Fruit fly (Drosophila melanogaster) whole organism: ENCODE measurements around the gene Ndc1.

ENCODE experiments used
- CG8478 ChIP-seq: fragments of >200 bp; optimal IDR thresholded peaks from 2 replicates; lab custom pipeline; 2018; ENCODE audit warnings: inconsistent platforms
- Dll ChIP-seq: fragments of >200 bp; optimal IDR thresholded peaks from 2 replicates; lab custom pipeline; 2017
- EcR ChIP-seq, 2 experiments: fragments of >200 bp; optimal IDR thresholded peaks; 2 replicates each; lab custom pipeline; 2017; ENCODE audit warnings: missing biosample characterization in 2 of 2, missing genetic modification characterization in 2 of 2, missing genetic modification reagents in 2 of 2
- pan ChIP-seq: fragments of >200 bp; optimal IDR thresholded peaks from 2 replicates; lab custom pipeline; 2017
- psq ChIP-seq: fragments of >200 bp; optimal IDR thresholded peaks from 2 replicates; lab custom pipeline; 2017
- usp ChIP-seq: fragments of >200 bp; optimal IDR thresholded peaks from 2 replicates; lab custom pipeline; 2017; ENCODE audit warnings: missing biosample characterization, missing genetic modification characterization, mixed read lengths

Ndc1 gene

DNA sequence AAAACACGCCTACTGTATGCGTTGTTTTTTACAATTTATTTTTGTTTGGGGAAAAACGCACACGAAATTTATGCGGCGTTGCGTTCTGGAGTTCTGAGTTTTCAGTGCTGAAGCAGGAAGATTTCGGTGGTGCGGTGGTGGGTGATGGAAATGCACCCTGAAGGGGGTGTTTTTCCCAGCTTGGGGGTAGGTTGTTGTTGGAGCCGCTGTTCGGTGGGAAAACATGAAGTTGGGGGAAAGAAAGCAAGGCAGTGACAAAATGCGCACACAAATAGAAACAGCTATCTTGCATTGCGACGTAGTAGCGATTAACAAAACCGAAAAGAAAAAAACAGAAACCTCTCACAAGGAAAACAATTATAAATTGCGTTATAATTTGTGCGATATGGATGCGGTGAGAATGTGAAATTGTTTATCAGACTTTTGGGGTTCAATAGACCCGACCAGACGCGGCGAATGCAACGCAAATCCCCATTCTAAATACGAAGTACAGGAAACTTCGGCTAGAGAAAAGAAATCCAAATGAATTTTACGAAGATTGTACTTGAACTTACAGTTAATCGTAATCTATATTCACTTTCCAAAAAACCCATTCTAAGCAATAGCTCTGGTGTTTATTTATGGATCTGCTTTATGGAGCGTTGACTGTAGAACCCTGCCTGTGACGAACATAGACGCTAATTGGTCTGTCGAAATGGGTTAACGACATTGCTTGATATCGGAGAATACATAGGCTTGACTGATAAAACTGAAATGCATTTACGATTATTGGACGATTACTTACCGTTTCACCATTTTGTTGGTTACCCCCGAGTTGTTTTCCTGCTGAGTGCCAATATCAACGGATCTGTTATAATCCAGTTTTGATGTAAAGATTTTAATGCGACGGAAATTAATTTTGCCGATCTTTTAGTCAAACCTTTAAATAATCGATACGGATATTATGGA, 35.7 kb upstream of the Ndc1 start:
- TF ChIP-seq psq (no peak), usp (GFP tag; lab: Kevin White, UChicago) (no peak), EcR (GFP tag; optimal IDR thresholded peaks at IDR 0.05; lab: Kevin White, UChicago) (peak; percentile 1 to 53), Dll (lab: Kevin White, UChicago) (no peak), pan (lab: Kevin White, UChicago) (no peak)

- TF ChIP-seq CG8478 (lab: Kevin White, UChicago) (no peak), pan (lab: Kevin White, UChicago) (no peak), psq (no peak), EcR (GFP tag; optimal IDR thresholded peaks at IDR 0.05; lab: Kevin White, UChicago) (no peak), Dll (lab: Kevin White, UChicago) (no peak), usp (GFP tag; lab: Kevin White, UChicago) (no peak)
Observed at dm6 chr3R:23889922-23890321, 34.3 kb upstream of the Ndc1 start, which contains the start of gene Pli. TSS of gene Pli (minus strand) at chr3R:23890052.

- no peak for TF ChIP-seq EcR (GFP tag; optimal IDR thresholded peaks at IDR 0.05; lab: Kevin White, UChicago)
- TF ChIP-seq usp (GFP tag; lab: Kevin White, UChicago) = no peak
Observed at dm6 chr3R:23890886-23891285, 33.3 kb upstream of the Ndc1 start, which contains the start of gene TfIIA-S. TSS of gene TfIIA-S (minus strand) at chr3R:23891060.

dm6 chr3R:23893460-23893859, 30.7 kb upstream of the Ndc1 start, which contains the start of gene tbrd-1:
TSS of gene tbrd-1 (minus strand) at chr3R:23893560.
- TF ChIP-seq psq (no peak), pan (lab: Kevin White, UChicago) (no peak), EcR (GFP tag; optimal IDR thresholded peaks at IDR 0.05; lab: Kevin White, UChicago) (no peak), usp (GFP tag; lab: Kevin White, UChicago) (no peak), Dll (lab: Kevin White, UChicago) (no peak), CG8478 (lab: Kevin White, UChicago) (no peak)

- no peak for TF ChIP-seq EcR (GFP tag; optimal IDR thresholded peaks at IDR 0.05; lab: Kevin White, UChicago)
- no peak for TF ChIP-seq Dll (lab: Kevin White, UChicago)
- no peak for TF ChIP-seq pan (lab: Kevin White, UChicago)
- TF ChIP-seq psq = no peak
- TF ChIP-seq CG8478 (lab: Kevin White, UChicago) = no peak
- TF ChIP-seq usp (GFP tag; lab: Kevin White, UChicago) = no peak
Observed at dm6 chr3R:23900092-23900491, 24.1 kb upstream of the Ndc1 start.

DNA sequence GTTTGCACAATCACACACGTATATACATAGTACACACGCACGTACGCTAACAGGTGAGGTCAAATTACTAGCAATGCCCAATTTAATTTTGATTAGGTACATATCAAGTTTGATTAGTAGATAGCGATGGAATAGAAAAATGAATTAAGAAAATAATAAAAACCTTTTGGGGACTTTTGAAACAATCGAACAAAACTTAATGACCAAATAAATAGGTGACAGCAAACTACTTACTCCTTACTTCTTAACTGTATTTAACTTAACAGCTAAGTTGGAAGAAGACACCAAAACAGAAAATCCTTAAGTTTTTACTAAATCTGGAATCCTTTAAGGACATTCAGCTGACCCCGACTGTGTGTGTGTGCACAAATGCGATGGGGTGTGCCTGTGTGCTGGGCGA, 22.2 kb upstream of the Ndc1 start:
- TF ChIP-seq Dll (lab: Kevin White, UChicago) (no peak), CG8478 (lab: Kevin White, UChicago) (no peak), usp (GFP tag; lab: Kevin White, UChicago) (no peak), psq (no peak), EcR (GFP tag; optimal IDR thresholded peaks at IDR 0.05; lab: Kevin White, UChicago) (no peak), pan (lab: Kevin White, UChicago) (no peak)

DNA sequence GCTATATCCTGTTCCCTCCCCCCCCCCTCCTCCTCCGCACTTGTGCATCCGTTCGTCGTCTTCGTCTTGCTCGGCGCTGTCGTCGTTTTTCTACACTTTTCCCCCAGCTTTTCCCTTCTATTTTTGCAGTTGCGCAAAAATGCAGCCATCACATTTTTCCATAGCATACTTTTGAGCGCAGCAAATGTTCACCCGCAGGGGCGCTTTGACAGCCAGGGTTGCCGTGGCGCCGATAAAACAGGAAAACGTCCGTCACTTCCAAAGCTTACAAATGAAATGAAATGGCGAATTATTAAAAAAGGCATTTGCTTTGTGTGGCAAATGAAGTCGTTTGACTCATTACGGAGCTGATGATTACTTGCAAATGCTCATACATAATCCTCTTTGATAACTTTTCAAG, 21.6 kb upstream of the Ndc1 start:
- TF ChIP-seq Dll (lab: Kevin White, UChicago) (no peak), pan (lab: Kevin White, UChicago) (no peak), EcR (GFP tag; optimal IDR thresholded peaks at IDR 0.05; lab: Kevin White, UChicago) (no peak), CG8478 (lab: Kevin White, UChicago) (no peak), psq (no peak), usp (GFP tag; lab: Kevin White, UChicago) (no peak)

DNA sequence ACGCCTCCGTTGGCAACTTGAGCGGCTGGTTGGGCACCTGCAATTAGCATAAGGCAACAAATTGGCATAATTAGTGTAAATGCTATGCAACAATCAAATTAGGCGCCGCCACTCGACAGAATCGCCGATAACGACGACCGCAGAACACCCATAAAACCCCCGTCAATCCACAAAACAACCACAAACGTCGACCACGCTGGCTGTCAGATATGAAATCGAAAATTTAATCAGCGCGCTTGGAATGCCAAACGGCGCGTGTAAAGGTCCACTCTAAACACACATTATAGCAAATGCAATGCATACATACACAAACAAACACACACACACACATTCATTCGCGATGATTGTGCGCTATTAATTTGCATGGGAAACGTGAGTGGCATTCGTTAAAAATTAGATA, 20.8 kb upstream of the Ndc1 start:
- TF ChIP-seq CG8478 (lab: Kevin White, UChicago) (no peak), Dll (lab: Kevin White, UChicago) (no peak), usp (GFP tag; lab: Kevin White, UChicago) (no peak), pan (lab: Kevin White, UChicago) (no peak), psq (no peak)

- TF ChIP-seq Dll (lab: Kevin White, UChicago) (no peak), EcR (GFP tag; optimal IDR thresholded peaks at IDR 0.05; lab: Kevin White, UChicago) (no peak), usp (GFP tag; lab: Kevin White, UChicago) (no peak), psq (no peak), CG8478 (lab: Kevin White, UChicago) (no peak), pan (lab: Kevin White, UChicago) (no peak)
Observed at dm6 chr3R:23909347-23909862, 14.8 kb upstream of the Ndc1 start.

- TF ChIP-seq usp (GFP tag; lab: Kevin White, UChicago) = no peak
- no peak for TF ChIP-seq CG8478 (lab: Kevin White, UChicago)
Observed at dm6 chr3R:23910260-23910887, 13.8 kb upstream of the Ndc1 start.

dm6 chr3R:23911073-23911690, 13.0 kb upstream of the Ndc1 start:
- TF ChIP-seq CG8478 (lab: Kevin White, UChicago) (no peak), EcR (GFP tag; optimal IDR thresholded peaks at IDR 0.05; lab: Kevin White, UChicago) (peak in 1 of 2 experiments; percentile 39)
